Worm (Caenorhabditis elegans) whole organism, late embryonic: ENCODE data around the gene sec-31.

ENCODE experiments used
- ama-1 ChIP-seq: fragments of 150-350 bp; optimal IDR thresholded peaks from 2 replicates; lab custom pipeline; 2014
- ceh-24 ChIP-seq: sonication (generic microtip); optimal IDR thresholded peaks from 2 replicates; lab custom pipeline; 2016; ENCODE audit warnings: mild to moderate bottlenecking, missing genetic modification characterization, missing compliant biosample characterization
- ceh-34 ChIP-seq: sonication (generic microtip); optimal IDR thresholded peaks from 2 replicates; lab custom pipeline; 2016; ENCODE audit warnings: mild to moderate bottlenecking, missing genetic modification characterization, missing compliant biosample characterization
- ceh-9 ChIP-seq: sonication (generic microtip); optimal IDR thresholded peaks from 2 replicates; lab custom pipeline; 2016; ENCODE audit warnings: mild to moderate bottlenecking, missing genetic modification characterization, inconsistent platforms, missing compliant biosample characterization
- dmd-4 ChIP-seq: sonication (generic microtip); optimal IDR thresholded peaks from 2 replicates; lab custom pipeline; 2016; ENCODE audit warnings: borderline replicate concordance, missing genetic modification characterization, missing compliant biosample characterization
- fkh-10 ChIP-seq: fragments of 150-350 bp; optimal IDR thresholded peaks from 2 replicates; lab custom pipeline; 2014; ENCODE audit warnings: missing biosample characterization, missing genetic modification reagents, missing genetic modification characterization
- nhr-11 ChIP-seq: fragments of 150-350 bp; optimal IDR thresholded peaks from 2 replicates; lab custom pipeline; 2014; ENCODE audit warnings: missing biosample characterization, missing genetic modification characterization
- sox-4 ChIP-seq: sonication (generic microtip); optimal IDR thresholded peaks from 2 replicates; lab custom pipeline; 2017; ENCODE audit warnings: mild to moderate bottlenecking, missing genetic modification characterization, inconsistent platforms, missing compliant biosample characterization
- tbx-7 ChIP-seq: sonication (generic microtip); optimal IDR thresholded peaks from 2 replicates; lab custom pipeline; 2016; ENCODE audit warnings: missing genotype, missing genetic modification characterization, missing compliant biosample characterization
- zip-5 ChIP-seq: sonication (generic microtip); optimal IDR thresholded peaks from 2 replicates; lab custom pipeline; 2016; ENCODE audit warnings: missing genetic modification characterization, missing compliant biosample characterization

DNA sequence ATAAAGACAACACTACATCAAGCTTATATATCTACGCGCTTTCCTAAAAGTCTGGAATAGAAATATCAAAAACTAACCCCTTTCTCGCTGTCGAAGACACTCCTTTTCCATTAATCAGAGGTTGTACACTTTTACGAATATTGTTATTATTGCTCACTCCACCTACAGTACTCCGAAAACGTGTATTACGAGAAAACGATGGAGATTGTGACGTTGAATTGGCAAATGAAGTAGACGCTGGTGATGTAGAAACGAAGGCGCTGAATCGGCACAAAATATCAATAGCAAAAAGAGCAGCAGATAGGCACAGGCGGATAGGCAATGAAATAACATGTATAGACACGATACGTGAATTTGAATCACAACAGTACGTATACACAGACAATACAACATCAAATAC is 27.3 kb downstream of the sec-31 start:
- no peak for TF ChIP-seq nhr-11 (tag; lab: Kevin White, UChicago)
- no peak for TF ChIP-seq sox-4 (tag; lab: Kevin White, UChicago)
- no peak for TF ChIP-seq dmd-4 (tag; lab: Kevin White, UChicago)
- no peak for TF ChIP-seq ceh-34 (tag; lab: Kevin White, UChicago)
- TF ChIP-seq zip-5, result no peak
- TF ChIP-seq ama-1 (lab: Kevin White, UChicago), result no peak
- no peak for TF ChIP-seq ceh-24 (tag; lab: Kevin White, UChicago)
- TF ChIP-seq ceh-9, result no peak
- no peak for TF ChIP-seq tbx-7 (tag; lab: Kevin White, UChicago)
- no peak for TF ChIP-seq fkh-10 (GFP tag; lab: Kevin White, UChicago)
